Worm (Caenorhabditis elegans): ENCODE measurements around the gene rme-6.

DNA sequence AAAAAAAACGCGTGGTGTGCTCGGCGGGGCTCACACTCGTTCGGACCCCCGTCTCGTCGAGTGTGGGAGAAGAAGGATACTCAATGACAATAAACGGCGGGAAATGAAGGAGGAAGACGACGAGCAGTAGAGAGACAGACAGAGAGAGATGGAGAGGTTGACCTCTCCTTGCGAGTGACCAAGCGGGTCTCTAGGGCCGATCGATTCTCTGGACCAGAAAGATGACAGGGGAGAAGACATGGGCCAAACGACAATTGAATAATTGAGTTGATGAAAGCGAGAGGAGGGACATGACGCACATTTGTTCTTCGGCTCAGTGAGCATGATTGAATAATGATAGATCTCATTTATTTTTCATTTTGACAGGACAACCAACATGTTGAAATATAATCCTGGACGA is 23.4 kb downstream of the rme-6 start:
- no peak for TF ChIP-seq nhr-77 (tag; optimal IDR thresholded peaks at IDR 0.05)
- TF ChIP-seq ztf-4 (tag; optimal IDR thresholded peaks at IDR 0.05): no peak
- no peak for TF ChIP-seq egl-27 (tag; optimal IDR thresholded peaks at IDR 0.05)
- TF ChIP-seq lsy-2 (tag; optimal IDR thresholded peaks at IDR 0.05): peak in 1 of 2 experiments; percentile 49
- TF ChIP-seq ama-1 (optimal IDR thresholded peaks at IDR 0.05): no peak
- TF ChIP-seq elt-1 (tag; optimal IDR thresholded peaks at IDR 0.05): no peak
- TF ChIP-seq nhr-23 (tag; optimal IDR thresholded peaks at IDR 0.05): no peak
- TF ChIP-seq nhr-25 (tag; optimal IDR thresholded peaks at IDR 0.05): no peak
- no peak for TF ChIP-seq lin-11 (tag; optimal IDR thresholded peaks at IDR 0.05)
- no peak for TF ChIP-seq lin-39 (tag; optimal IDR thresholded peaks at IDR 0.05)
- TF ChIP-seq ZK546.5 (tag; optimal IDR thresholded peaks at IDR 0.05): no peak
- TF ChIP-seq mdl-1 (tag; optimal IDR thresholded peaks at IDR 0.05): no peak
- TF ChIP-seq snpc-4 (tag; optimal IDR thresholded peaks at IDR 0.05): no peak
- TF ChIP-seq unc-62 (GFP tag; optimal IDR thresholded peaks at IDR 0.05): no peak

Measured in whole organism, L2 larva.